Fruit fly (Drosophila melanogaster) whole organism, embryonic: Measurements from ENCODE around the gene Tob.
A peak's percentile ranks its signal among the peaks of the same experiment; 100 is the strongest.

Experiments
- CG10147 ChIP-seq: fragments of 200-800 bp; sonication (Bioruptor generic); optimal IDR thresholded peaks from 2 replicates; lab custom pipeline; 2019; ENCODE audit warnings: missing biosample characterization, mild to moderate bottlenecking, missing genetic modification characterization, moderate library complexity
- CG10209 ChIP-seq: fragments of 200-800 bp; sonication (Bioruptor generic); optimal IDR thresholded peaks from 3 replicates; lab custom pipeline; 2017; ENCODE audit warnings: missing biosample characterization, mild to moderate bottlenecking, missing genetic modification characterization, missing genetic modification reagents
- CG10366 ChIP-seq: fragments of 200-800 bp; sonication (Bioruptor generic); IDR thresholded peaks from 2 replicates; pipeline ENCODE4 v1.3.6; 2022; ENCODE audit warnings: missing biosample characterization, missing genetic modification characterization
- CG10654 ChIP-seq: fragments of 200-800 bp; sonication (Bioruptor generic); optimal IDR thresholded peaks from 2 replicates; lab custom pipeline; 2016; ENCODE audit warnings: missing biosample characterization, missing genetic modification characterization
- CG13424 ChIP-seq: fragments of 200-800 bp; sonication (Bioruptor generic); optimal IDR thresholded peaks from 2 replicates; lab custom pipeline; 2019; ENCODE audit warnings: missing biosample characterization, mild to moderate bottlenecking, missing genetic modification characterization, moderate library complexity
- CG15269 ChIP-seq: fragments of 200-800 bp; sonication (Bioruptor generic); optimal IDR thresholded peaks from 2 replicates; lab custom pipeline; 2018; ENCODE audit warnings: missing biosample characterization, mild to moderate bottlenecking, missing genetic modification characterization, moderate library complexity
- CG15601 ChIP-seq: fragments of 200-800 bp; sonication (Bioruptor generic); optimal IDR thresholded peaks from 3 replicates; lab custom pipeline; 2019; ENCODE audit warnings: missing biosample characterization, mild to moderate bottlenecking, missing genetic modification characterization, moderate library complexity
- CG1603 ChIP-seq: fragments of 200-800 bp; sonication (Bioruptor generic); optimal IDR thresholded peaks from 2 replicates; lab custom pipeline; 2019; ENCODE audit warnings: missing biosample characterization, mild to moderate bottlenecking, missing genetic modification characterization, moderate library complexity
- CG1647 ChIP-seq: fragments of 200-800 bp; sonication (Bioruptor generic); optimal IDR thresholded peaks from 3 replicates; lab custom pipeline; 2016; ENCODE audit warnings: missing biosample characterization, missing genetic modification characterization
- CG18476 ChIP-seq: fragments of 200-800 bp; sonication (Bioruptor generic); optimal IDR thresholded peaks from 2 replicates; lab custom pipeline; 2016; ENCODE audit warnings: missing biosample characterization, mild to moderate bottlenecking, missing genetic modification characterization
- CG2202 ChIP-seq: fragments of 200-800 bp; sonication (Bioruptor generic); optimal IDR thresholded peaks from 2 replicates; lab custom pipeline; 2018; ENCODE audit warnings: missing biosample characterization, mild to moderate bottlenecking, missing genetic modification characterization
- CG32772 ChIP-seq: fragments of 200-800 bp; sonication (Bioruptor generic); IDR thresholded peaks from 2 replicates; pipeline ENCODE4 v1.3.6; 2022; ENCODE audit warnings: missing biosample characterization, missing genetic modification characterization
- CG6272 ChIP-seq: fragments of 200-800 bp; sonication (Bioruptor generic); IDR thresholded peaks from 2 replicates; pipeline ENCODE4 v1.3.6; 2022; ENCODE audit warnings: missing biosample characterization, missing genetic modification characterization
- CG7839 ChIP-seq: fragments of 200-800 bp; sonication (Bioruptor generic); optimal IDR thresholded peaks from 3 replicates; lab custom pipeline; 2018; ENCODE audit warnings: missing biosample characterization, mild to moderate bottlenecking, missing genetic modification characterization, moderate library complexity
- CG8281 ChIP-seq: fragments of 200-800 bp; sonication (Bioruptor generic); optimal IDR thresholded peaks from 2 replicates; lab custom pipeline; 2018; ENCODE audit warnings: missing biosample characterization, mild to moderate bottlenecking, missing genetic modification characterization, moderate library complexity
- CG8924 ChIP-seq: fragments of 200-800 bp; optimal IDR thresholded peaks from 3 replicates; lab custom pipeline; 2019; ENCODE audit warnings: missing biosample characterization, mild to moderate bottlenecking, missing genetic modification characterization, moderate library complexity
- CG9817 ChIP-seq: fragments of 200-800 bp; sonication (Bioruptor generic); optimal IDR thresholded peaks from 2 replicates; lab custom pipeline; 2018; ENCODE audit warnings: missing biosample characterization, mild to moderate bottlenecking, missing genetic modification characterization, moderate library complexity
- Camta ChIP-seq: fragments of 200-800 bp; sonication (Bioruptor generic); optimal IDR thresholded peaks from 2 replicates; lab custom pipeline; 2016; ENCODE audit warnings: missing biosample characterization, missing genetic modification characterization
- Dbx ChIP-seq: fragments of 200-800 bp; sonication (Bioruptor generic); IDR thresholded peaks from 3 replicates; pipeline ENCODE4 v1.3.6; 2022; ENCODE audit warnings: missing biosample characterization, missing genetic modification characterization
- HLH4C ChIP-seq: fragments of 200-800 bp; sonication (Bioruptor generic); IDR thresholded peaks from 3 replicates; pipeline ENCODE4 v1.3.6; 2022; ENCODE audit warnings: missing biosample characterization, missing genetic modification characterization; ENCODE audit not compliant: partially characterized antibody
- Jarid2 ChIP-seq: fragments of 200-800 bp; sonication (Bioruptor generic); optimal IDR thresholded peaks from 3 replicates; lab custom pipeline; 2017; ENCODE audit warnings: mild to moderate bottlenecking, missing biosample characterization, missing genetic modification reagents, missing genetic modification characterization
- Nf-YB ChIP-seq: fragments of 200-800 bp; sonication (Bioruptor generic); optimal IDR thresholded peaks from 3 replicates; lab custom pipeline; 2019; ENCODE audit warnings: missing biosample characterization, mild to moderate bottlenecking, missing genetic modification characterization, moderate library complexity
- Oaz ChIP-seq: fragments of 200-800 bp; sonication (Bioruptor generic); IDR thresholded peaks from 2 replicates; pipeline ENCODE4 v1.3.6; 2022; ENCODE audit warnings: missing biosample characterization, missing genetic modification characterization
- Taf1 ChIP-seq: fragments of 200-800 bp; sonication (Bioruptor generic); IDR thresholded peaks from 2 replicates; pipeline ENCODE4 v1.3.6; 2022; ENCODE audit warnings: missing biosample characterization, missing genetic modification characterization
- btn ChIP-seq: fragments of 200-800 bp; sonication (Bioruptor generic); optimal IDR thresholded peaks from 2 replicates; lab custom pipeline; 2016; ENCODE audit warnings: missing biosample characterization, missing genetic modification characterization
- cad ChIP-seq: fragments of >200 bp; optimal IDR thresholded peaks from 2 replicates; lab custom pipeline; 2017; ENCODE audit warnings: missing biosample characterization, missing genetic modification characterization
- cato ChIP-seq: fragments of 200-800 bp; sonication (Bioruptor generic); optimal IDR thresholded peaks from 2 replicates; lab custom pipeline; 2016; ENCODE audit warnings: missing biosample characterization, missing genetic modification characterization, borderline replicate concordance
- chinmo ChIP-seq: fragments of 200-800 bp; sonication (Bioruptor generic); IDR thresholded peaks from 4 replicates; pipeline ENCODE4 v1.3.6; 2022; ENCODE audit warnings: missing biosample characterization, missing genetic modification characterization; ENCODE audit not compliant: partially characterized antibody
- crol ChIP-seq: fragments of 200-800 bp; sonication (Bioruptor generic); IDR thresholded peaks from 2 replicates; pipeline ENCODE4 v1.3.6; 2022; ENCODE audit warnings: missing biosample characterization, missing genetic modification characterization
- danr ChIP-seq: fragments of 200-800 bp; sonication (Bioruptor generic); IDR thresholded peaks from 2 replicates; pipeline ENCODE4 v1.3.6; 2022; ENCODE audit warnings: missing biosample characterization, missing genetic modification characterization
- dmrt99B ChIP-seq: fragments of 200-800 bp; sonication (Bioruptor generic); optimal IDR thresholded peaks from 2 replicates; lab custom pipeline; 2018; ENCODE audit warnings: missing biosample characterization, mild to moderate bottlenecking, missing genetic modification characterization, moderate library complexity
- fd102C ChIP-seq: fragments of 200-800 bp; sonication (Bioruptor generic); optimal IDR thresholded peaks from 2 replicates; lab custom pipeline; 2018; ENCODE audit warnings: missing biosample characterization, mild to moderate bottlenecking, missing genetic modification characterization, moderate library complexity
- fd3F ChIP-seq: fragments of 200-800 bp; sonication (Bioruptor generic); optimal IDR thresholded peaks from 2 replicates; lab custom pipeline; 2018; ENCODE audit warnings: missing biosample characterization, mild to moderate bottlenecking, missing genetic modification characterization, moderate library complexity
- gsb ChIP-seq: fragments of 200-800 bp; sonication (Bioruptor generic); IDR thresholded peaks from 2 replicates; pipeline ENCODE4 v1.3.6; 2022; ENCODE audit warnings: missing biosample characterization, missing genetic modification characterization
- gt ChIP-seq: fragments of 200-800 bp; sonication (Bioruptor generic); IDR thresholded peaks from 2 replicates; pipeline ENCODE4 v1.3.6; 2022; ENCODE audit warnings: missing biosample characterization, missing genetic modification characterization
- her ChIP-seq: fragments of 200-800 bp; sonication (Bioruptor generic); optimal IDR thresholded peaks from 2 replicates; lab custom pipeline; 2016; ENCODE audit warnings: missing biosample characterization, missing genetic modification characterization
- insv ChIP-seq, 2 experiments: fragments of 200-800 bp; sonication (Bioruptor generic); optimal IDR thresholded peaks; 3 replicates each; lab custom pipeline; 2016 to 2018; ENCODE audit warnings: missing biosample characterization in 2 of 2, missing genetic modification characterization in 2 of 2
- jumu ChIP-seq: fragments of 200-800 bp; sonication (Bioruptor generic); optimal IDR thresholded peaks from 3 replicates; lab custom pipeline; 2016; ENCODE audit warnings: missing biosample characterization, missing genetic modification characterization
- lab ChIP-seq: fragments of 200-800 bp; sonication (Bioruptor generic); optimal IDR thresholded peaks from 3 replicates; lab custom pipeline; 2017; ENCODE audit warnings: missing biosample characterization, missing genetic modification characterization, mild to moderate bottlenecking, moderate library complexity, missing genetic modification reagents
- mld ChIP-seq: fragments of 200-800 bp; sonication (Bioruptor generic); IDR thresholded peaks from 3 replicates; pipeline ENCODE4 v1.3.6; 2022; ENCODE audit warnings: missing biosample characterization, missing genetic modification characterization; ENCODE audit not compliant: partially characterized antibody
- oc ChIP-seq: fragments of 200-800 bp; sonication (Bioruptor generic); optimal IDR thresholded peaks from 2 replicates; lab custom pipeline; 2018; ENCODE audit warnings: missing biosample characterization, mild to moderate bottlenecking, missing genetic modification characterization, moderate library complexity
- pan ChIP-seq, 4 experiments: fragments of >200 bp in 3 of 4; fragments of 200-800 bp in 1 of 4; sonication (Bioruptor generic) in 1 of 4; optimal IDR thresholded peaks in 3 of 4; IDR thresholded peaks in 1 of 4; 2 replicates each; pipeline versions ENCODE4 v1.3.6 to Lab custom; 2017 to 2022; ENCODE audit warnings: missing biosample characterization in 2 of 4, missing genetic modification characterization in 2 of 4, mixed read lengths in 1 of 4
- schlank ChIP-seq: fragments of 200-800 bp; sonication (Bioruptor generic); optimal IDR thresholded peaks from 2 replicates; lab custom pipeline; 2018; ENCODE audit warnings: missing biosample characterization, mild to moderate bottlenecking, missing genetic modification characterization
- sna ChIP-seq: fragments of 200-800 bp; sonication (Bioruptor generic); IDR thresholded peaks from 2 replicates; pipeline ENCODE4 v1.3.6; 2022; ENCODE audit warnings: missing biosample characterization, missing genetic modification characterization; ENCODE audit not compliant: partially characterized antibody
- so ChIP-seq: fragments of 200-800 bp; sonication (Bioruptor generic); IDR thresholded peaks from 3 replicates; pipeline ENCODE4 v1.3.6; 2022; ENCODE audit warnings: missing biosample characterization, missing genetic modification characterization
- tap ChIP-seq: fragments of 200-800 bp; optimal IDR thresholded peaks from 3 replicates; lab custom pipeline; 2019; ENCODE audit warnings: missing biosample characterization, mild to moderate bottlenecking, missing genetic modification characterization, moderate library complexity
- ttk ChIP-seq: fragments of 200-800 bp; sonication (Bioruptor generic); IDR thresholded peaks from 2 replicates; pipeline ENCODE4 v2.1.2; 2022; ENCODE audit warnings: missing biosample characterization, missing genetic modification characterization
- twi ChIP-seq: fragments of 200-800 bp; optimal IDR thresholded peaks from 2 replicates; lab custom pipeline; 2019; ENCODE audit warnings: missing biosample characterization, mild to moderate bottlenecking, missing genetic modification characterization, moderate library complexity
- unc-4 ChIP-seq: fragments of 200-800 bp; sonication (Bioruptor generic); IDR thresholded peaks from 2 replicates; pipeline ENCODE4 v1.3.6; 2022; ENCODE audit warnings: missing biosample characterization, missing genetic modification characterization; ENCODE audit not compliant: partially characterized antibody
- yki ChIP-seq: fragments of >200 bp; optimal IDR thresholded peaks from 3 replicates; lab custom pipeline; 2018

The Tob gene

dm6 chrX:16103482-16103881, 12.2 kb upstream of the Tob start (continued):
- TF ChIP-seq danr (GFP tag; lab: Robert Waterston, UW) (0 out of 2 replicates have a peak, but pooled peaks have one; percentile 29), dmrt99B (peak; percentile 63), gt (GFP tag; lab: Robert Waterston, UW) (no peak), insv (GFP tag; optimal IDR thresholded peaks at IDR 0.05; lab: Kevin White, UChicago) (no peak), yki (lab: Kevin White, UChicago) (no peak), lab (GFP tag; lab: Kevin White, UChicago) (peak; percentile 32), pan (optimal IDR thresholded peaks at IDR 0.05; lab: Kevin White, UChicago) (no peak), pan (GFP tag; optimal IDR thresholded peaks at IDR 0.05 in 1 of 2, IDR thresholded peaks at IDR 0.05 in 1 of 2) (peak in 1 of 2 experiments; percentile 60), Camta (peak; percentile 41), CG10209 (no peak), jumu (GFP tag; lab: Kevin White, UChicago) (peak; percentile 36), CG6272 (GFP tag; lab: Robert Waterston, UW) (0 out of 2 replicates have a peak, but pooled peaks have one; percentile 24), Jarid2 (GFP tag; lab: Kevin White, UChicago) (no peak), cato (no peak), fd102C (GFP tag; lab: Kevin White, UChicago) (no peak), ttk (peak; percentile 67), twi (tag; lab: Kevin White, UChicago) (no peak), CG15601 (tag; lab: Kevin White, UChicago) (no peak), tap (tag; lab: Kevin White, UChicago) (no peak), unc-4 (no peak), CG10147 (GFP tag; lab: Kevin White, UChicago) (no peak), CG8924 (tag; lab: Kevin White, UChicago) (no peak), so (GFP tag; lab: Robert Waterston, UW) (peak; percentile 52; the same call in 1 of the 3 replicates), CG7839 (peak; percentile 67), CG1603 (tag; lab: Kevin White, UChicago) (no peak), Nf-YB (GFP tag; lab: Kevin White, UChicago) (no peak), CG10366 (peak; percentile 45), Oaz (GFP tag; lab: Robert Waterston, UW) (no peak), CG9817 (no peak), CG15269 (peak; percentile 23), her (GFP tag; lab: Kevin White, UChicago) (no peak), schlank (tag; lab: Kevin White, UChicago) (no peak), CG10654 (GFP tag; lab: Kevin White, UChicago) (peak; percentile 52), cad (GFP tag; lab: Kevin White, UChicago) (no peak), HLH4C (GFP tag; lab: Robert Waterston, UW) (no peak), crol (GFP tag; lab: Robert Waterston, UW) (no peak), CG18476 (GFP tag; lab: Kevin White, UChicago) (no peak), oc (tag; lab: Kevin White, UChicago) (no peak), gsb (GFP tag; lab: Robert Waterston, UW) (no peak), Dbx (GFP tag; lab: Robert Waterston, UW) (peak; percentile 37; the same call in 1 of the 3 replicates), CG13424 (no peak), btn (GFP tag; lab: Kevin White, UChicago) (no peak), CG1647 (GFP tag; lab: Kevin White, UChicago) (peak; percentile 12), CG8281 (tag; lab: Kevin White, UChicago) (no peak), CG2202 (tag; lab: Kevin White, UChicago) (peak; percentile 21), CG32772 (GFP tag; lab: Robert Waterston, UW) (peak; percentile 35), mld (GFP tag; lab: Robert Waterston, UW) (no peak), sna (GFP tag; lab: Robert Waterston, UW) (no peak), fd3F (GFP tag; lab: Kevin White, UChicago) (no peak), chinmo (GFP tag; lab: Robert Waterston, UW) (no peak), Taf1 (GFP tag; lab: Robert Waterston, UW) (no peak)
